Fruit fly (Drosophila melanogaster) whole organism, embryonic: ENCODE data around the gene CG31321.
A peak's percentile ranks its signal among the peaks of the same experiment; 100 is the strongest.

ENCODE experiments used
- Aef1 ChIP-seq: fragments of 200-800 bp; sonication (Bioruptor generic); IDR thresholded peaks from 3 replicates; pipeline ENCODE4 v1.3.6; 2022; ENCODE audit warnings: missing biosample characterization, missing genetic modification characterization
- Bgb ChIP-seq: fragments of 200-800 bp; sonication (Bioruptor generic); IDR thresholded peaks from 2 replicates; pipeline ENCODE4 v1.3.6; 2022; ENCODE audit warnings: missing biosample characterization, missing genetic modification characterization; ENCODE audit not compliant: partially characterized antibody
- CG10321 ChIP-seq: fragments of 200-800 bp; sonication (Bioruptor generic); IDR thresholded peaks from 2 replicates; pipeline ENCODE4 v1.3.6; 2022; ENCODE audit warnings: missing biosample characterization, missing genetic modification characterization
- CG10366 ChIP-seq: fragments of 200-800 bp; sonication (Bioruptor generic); IDR thresholded peaks from 2 replicates; pipeline ENCODE4 v1.3.6; 2022; ENCODE audit warnings: missing biosample characterization, missing genetic modification characterization
- CG10431 ChIP-seq: fragments of 200-800 bp; sonication (Bioruptor generic); optimal IDR thresholded peaks from 3 replicates; lab custom pipeline; 2018; ENCODE audit warnings: missing biosample characterization, mild to moderate bottlenecking, missing genetic modification characterization
- CG10462 ChIP-seq: fragments of 200-800 bp; sonication (Bioruptor generic); optimal IDR thresholded peaks from 2 replicates; lab custom pipeline; 2016; ENCODE audit warnings: missing biosample characterization, missing genetic modification characterization
- CG10565 ChIP-seq: fragments of 200-800 bp; sonication (Bioruptor generic); optimal IDR thresholded peaks from 3 replicates; lab custom pipeline; 2016; ENCODE audit warnings: missing biosample characterization, mild to moderate bottlenecking, missing genetic modification characterization
- CG12104 ChIP-seq: fragments of 200-800 bp; sonication (Bioruptor generic); optimal IDR thresholded peaks from 3 replicates; lab custom pipeline; 2016; ENCODE audit warnings: missing biosample characterization, missing genetic modification characterization
- CG12299 ChIP-seq: fragments of 200-800 bp; sonication (Bioruptor generic); optimal IDR thresholded peaks from 2 replicates; lab custom pipeline; 2018; ENCODE audit warnings: missing biosample characterization, mild to moderate bottlenecking, missing genetic modification characterization
- CG12744 ChIP-seq: fragments of 200-800 bp; sonication (Bioruptor generic); optimal IDR thresholded peaks from 2 replicates; lab custom pipeline; 2016; ENCODE audit warnings: missing biosample characterization, missing genetic modification characterization
- CG14441 ChIP-seq: fragments of 200-800 bp; sonication (Bioruptor generic); IDR thresholded peaks from 2 replicates; pipeline ENCODE4 v1.3.6; 2022; ENCODE audit warnings: missing biosample characterization, missing genetic modification characterization
- CG1529 ChIP-seq: fragments of 200-800 bp; sonication (Bioruptor generic); optimal IDR thresholded peaks from 3 replicates; lab custom pipeline; 2018; ENCODE audit warnings: missing biosample characterization, missing genetic modification characterization
- CG16779 ChIP-seq: fragments of 200-800 bp; sonication (Bioruptor generic); IDR thresholded peaks from 2 replicates; pipeline ENCODE4 v1.3.6; 2022; ENCODE audit warnings: missing biosample characterization, missing genetic modification characterization
- CG31224 ChIP-seq: fragments of 200-800 bp; sonication (Bioruptor generic); IDR thresholded peaks from 2 replicates; pipeline ENCODE4 v1.3.6; 2022; ENCODE audit warnings: missing biosample characterization, missing genetic modification characterization
- CG32772 ChIP-seq: fragments of 200-800 bp; sonication (Bioruptor generic); IDR thresholded peaks from 2 replicates; pipeline ENCODE4 v1.3.6; 2022; ENCODE audit warnings: missing biosample characterization, missing genetic modification characterization
- CG33557 ChIP-seq: fragments of 200-800 bp; sonication (Bioruptor generic); optimal IDR thresholded peaks from 2 replicates; lab custom pipeline; 2019; ENCODE audit warnings: missing biosample characterization, mild to moderate bottlenecking, missing genetic modification characterization, moderate library complexity
- CG3407 ChIP-seq: fragments of 200-800 bp; sonication (Bioruptor generic); optimal IDR thresholded peaks from 2 replicates; lab custom pipeline; 2018; ENCODE audit warnings: missing biosample characterization, mild to moderate bottlenecking, missing genetic modification characterization
- CG34224 ChIP-seq: fragments of 200-800 bp; sonication (Bioruptor generic); IDR thresholded peaks from 3 replicates; pipeline ENCODE4 v1.3.6; 2022; ENCODE audit warnings: missing biosample characterization, missing genetic modification characterization; ENCODE audit not compliant: partially characterized antibody
- CG3995 ChIP-seq: fragments of 200-800 bp; sonication (Bioruptor generic); optimal IDR thresholded peaks from 3 replicates; lab custom pipeline; 2016; ENCODE audit warnings: missing biosample characterization, missing genetic modification characterization
- CG42726 ChIP-seq: fragments of 200-800 bp; sonication (Bioruptor generic); IDR thresholded peaks from 2 replicates; pipeline ENCODE4 v1.3.6; 2022; ENCODE audit warnings: missing biosample characterization, missing genetic modification characterization; ENCODE audit not compliant: partially characterized antibody
- CG8290 ChIP-seq, 3 experiments: fragments of 200-800 bp; sonication (Bioruptor generic); optimal IDR thresholded peaks; 2 replicates each; lab custom pipeline; 2016 to 2019; ENCODE audit warnings: missing biosample characterization in 3 of 3, missing genetic modification characterization in 3 of 3, mild to moderate bottlenecking in 2 of 3, moderate library complexity in 1 of 3
- CG8924 ChIP-seq: fragments of 200-800 bp; optimal IDR thresholded peaks from 3 replicates; lab custom pipeline; 2019; ENCODE audit warnings: missing biosample characterization, mild to moderate bottlenecking, missing genetic modification characterization, moderate library complexity
- CG9215 ChIP-seq: fragments of 200-800 bp; sonication (Bioruptor generic); IDR thresholded peaks from 2 replicates; pipeline ENCODE4 v1.3.6; 2022; ENCODE audit warnings: missing biosample characterization, missing genetic modification characterization
- Dip3 ChIP-seq: fragments of 200-800 bp; sonication (Bioruptor generic); optimal IDR thresholded peaks from 3 replicates; lab custom pipeline; 2016; ENCODE audit warnings: missing biosample characterization, missing genetic modification characterization
- Dref ChIP-seq: fragments of 200-800 bp; sonication (Bioruptor generic); IDR thresholded peaks from 2 replicates; pipeline ENCODE4 v1.3.6; 2022; ENCODE audit warnings: missing biosample characterization, missing genetic modification characterization
- Fer1 ChIP-seq: fragments of 200-800 bp; sonication (Bioruptor generic); optimal IDR thresholded peaks from 2 replicates; lab custom pipeline; 2017; ENCODE audit warnings: missing biosample characterization, mild to moderate bottlenecking, missing genetic modification characterization
- HHEX ChIP-seq: fragments of 200-800 bp; sonication (Bioruptor generic); optimal IDR thresholded peaks from 3 replicates; lab custom pipeline; 2017; ENCODE audit warnings: missing biosample characterization, mild to moderate bottlenecking, missing genetic modification characterization, missing genetic modification reagents
- Mad ChIP-seq: fragments of 200-800 bp; sonication (Bioruptor generic); optimal IDR thresholded peaks from 2 replicates; lab custom pipeline; 2016; ENCODE audit warnings: missing biosample characterization, missing genetic modification characterization
- NC2β ChIP-seq: fragments of 200-800 bp; sonication (Bioruptor generic); optimal IDR thresholded peaks from 2 replicates; lab custom pipeline; 2016; ENCODE audit warnings: missing biosample characterization, missing genetic modification characterization
- Six4 ChIP-seq: fragments of 200-800 bp; sonication (Bioruptor generic); optimal IDR thresholded peaks from 2 replicates; lab custom pipeline; 2016; ENCODE audit warnings: missing biosample characterization, missing genetic modification characterization
- Ssrp ChIP-seq: fragments of 200-800 bp; sonication (Bioruptor generic); optimal IDR thresholded peaks from 2 replicates; lab custom pipeline; 2018; ENCODE audit warnings: missing biosample characterization, mild to moderate bottlenecking, missing genetic modification characterization, moderate library complexity
- Tbp ChIP-seq: fragments of >200 bp; optimal IDR thresholded peaks from 2 replicates; lab custom pipeline; 2018; ENCODE audit warnings: missing biosample characterization, missing genetic modification characterization
- az2 ChIP-seq: fragments of 200-800 bp; sonication (Bioruptor generic); optimal IDR thresholded peaks from 3 replicates; lab custom pipeline; 2016; ENCODE audit warnings: missing biosample characterization, missing genetic modification characterization
- ci ChIP-seq: fragments of 200-800 bp; sonication (Bioruptor generic); IDR thresholded peaks from 3 replicates; pipeline ENCODE4 v1.3.6; 2022; ENCODE audit warnings: missing biosample characterization, missing genetic modification characterization
- gcm2 ChIP-seq: fragments of 200-800 bp; sonication (Bioruptor generic); optimal IDR thresholded peaks from 2 replicates; lab custom pipeline; 2016; ENCODE audit warnings: missing biosample characterization, missing genetic modification characterization
- gfzf ChIP-seq: fragments of 200-800 bp; sonication (Bioruptor generic); optimal IDR thresholded peaks from 2 replicates; lab custom pipeline; 2016; ENCODE audit warnings: missing biosample characterization, mild to moderate bottlenecking, missing genetic modification characterization, moderate library complexity
- gsb ChIP-seq: fragments of 200-800 bp; sonication (Bioruptor generic); IDR thresholded peaks from 2 replicates; pipeline ENCODE4 v1.3.6; 2022; ENCODE audit warnings: missing biosample characterization, missing genetic modification characterization
- ham ChIP-seq: fragments of 200-800 bp; sonication (Bioruptor generic); IDR thresholded peaks from 2 replicates; pipeline ENCODE4 v1.3.6; 2022; ENCODE audit warnings: missing biosample characterization, missing genetic modification characterization
- jigr1 ChIP-seq: fragments of 200-800 bp; sonication (Bioruptor generic); IDR thresholded peaks from 3 replicates; pipeline ENCODE4 v1.3.6; 2022; ENCODE audit warnings: missing biosample characterization, missing genetic modification characterization
- nau ChIP-seq: fragments of 200-800 bp; sonication (Bioruptor generic); optimal IDR thresholded peaks from 3 replicates; lab custom pipeline; 2017; ENCODE audit warnings: missing biosample characterization, mild to moderate bottlenecking, missing genetic modification characterization, missing genetic modification reagents
- org-1 ChIP-seq: fragments of 200-800 bp; sonication (Bioruptor generic); optimal IDR thresholded peaks from 2 replicates; lab custom pipeline; 2017; ENCODE audit warnings: missing biosample characterization, missing genetic modification characterization
- ranshi ChIP-seq: fragments of 200-800 bp; sonication (Bioruptor generic); IDR thresholded peaks from 2 replicates; pipeline ENCODE4 v1.3.6; 2022; ENCODE audit warnings: missing biosample characterization, missing genetic modification characterization
- run ChIP-seq: fragments of 200-800 bp; sonication (Bioruptor generic); optimal IDR thresholded peaks from 3 replicates; lab custom pipeline; 2018; ENCODE audit warnings: missing biosample characterization, mild to moderate bottlenecking, missing genetic modification characterization
- salm ChIP-seq: fragments of 200-800 bp; sonication (Bioruptor generic); optimal IDR thresholded peaks from 2 replicates; lab custom pipeline; 2018; ENCODE audit warnings: missing biosample characterization, mild to moderate bottlenecking, missing genetic modification characterization
- sens-2 ChIP-seq: fragments of 200-800 bp; sonication (Bioruptor generic); IDR thresholded peaks from 2 replicates; pipeline ENCODE4 v1.3.6; 2022; ENCODE audit warnings: missing biosample characterization, missing genetic modification characterization
- sisA ChIP-seq: fragments of 200-800 bp; sonication (Bioruptor generic); IDR thresholded peaks from 2 replicates; pipeline ENCODE4 v1.3.6; 2022; ENCODE audit warnings: missing biosample characterization, missing genetic modification characterization
- so ChIP-seq: fragments of 200-800 bp; sonication (Bioruptor generic); IDR thresholded peaks from 3 replicates; pipeline ENCODE4 v1.3.6; 2022; ENCODE audit warnings: missing biosample characterization, missing genetic modification characterization
- sug ChIP-seq: fragments of 200-800 bp; optimal IDR thresholded peaks from 2 replicates; lab custom pipeline; 2019; ENCODE audit warnings: missing biosample characterization, mild to moderate bottlenecking, missing genetic modification characterization, moderate library complexity
- wor ChIP-seq: fragments of 200-800 bp; sonication (Bioruptor generic); IDR thresholded peaks from 2 replicates; pipeline ENCODE4 v1.3.6; 2022; ENCODE audit warnings: missing biosample characterization, missing genetic modification characterization
- zen ChIP-seq: fragments of 200-800 bp; sonication (Bioruptor generic); optimal IDR thresholded peaks from 3 replicates; lab custom pipeline; 2018; ENCODE audit warnings: missing biosample characterization, mild to moderate bottlenecking, missing genetic modification characterization, moderate library complexity

Gene CG31321

dm6 chr3R:14327472-14328104 lies 17.4 kb downstream of the CG31321 start, which contains the start of gene spn-B (continued):
- TF ChIP-seq Fer1 (GFP tag; lab: Kevin White, UChicago): peak; percentile 84
- no peak; the same call in 1 of the 2 replicates for TF ChIP-seq Bgb
- peak; percentile 58 for TF ChIP-seq salm (tag; lab: Kevin White, UChicago)
- TF ChIP-seq CG10321 (GFP tag; lab: Robert Waterston, UW): no peak; the same call in 1 of the 2 replicates
- peak; percentile 46; the same call in 1 of the 2 replicates for TF ChIP-seq Dref (GFP tag; lab: Robert Waterston, UW)
- no peak for TF ChIP-seq ham
- TF ChIP-seq CG10366 (GFP tag; lab: Robert Waterston, UW): peak; percentile 60
- peak; percentile 79 for TF ChIP-seq az2 (GFP tag; lab: Kevin White, UChicago)
- TF ChIP-seq CG1529: peak; percentile 57
- peak; percentile 77 for TF ChIP-seq HHEX (GFP tag; lab: Kevin White, UChicago)
- peak; percentile 67 for TF ChIP-seq CG33557 (GFP tag; lab: Kevin White, UChicago)
- TF ChIP-seq Six4 (GFP tag; lab: Kevin White, UChicago): peak; percentile 79
- TF ChIP-seq so (GFP tag; lab: Robert Waterston, UW): 0 out of 3 replicates have a peak, but pooled peaks have one; percentile 17
- TF ChIP-seq gsb: peak; percentile 5; the same call in 1 of the 2 replicates
- peak; percentile 66 for TF ChIP-seq zen (tag; lab: Kevin White, UChicago)
- no peak for TF ChIP-seq nau
- peak; percentile 39; the same call in 1 of the 2 replicates for TF ChIP-seq CG31224 (GFP tag; lab: Robert Waterston, UW)
- TF ChIP-seq Mad (GFP tag; lab: Kevin White, UChicago): peak; percentile 49
- peak; percentile 70 for TF ChIP-seq Ssrp (tag; lab: Kevin White, UChicago)
- no peak for TF ChIP-seq gfzf
- TF ChIP-seq jigr1 (GFP tag; lab: Robert Waterston, UW): no peak
- TF ChIP-seq CG42726 (GFP tag; lab: Robert Waterston, UW): no peak
- TF ChIP-seq gcm2: peak; percentile 43
- TF ChIP-seq sisA (GFP tag; lab: Robert Waterston, UW): peak; percentile 66
- peak; percentile 85 for TF ChIP-seq ci (GFP tag; lab: Robert Waterston, UW)
- TF ChIP-seq Aef1 (GFP tag; lab: Robert Waterston, UW): peak; percentile 55; the same call in 2 of the 3 replicates
- TF ChIP-seq CG8290 (GFP tag; optimal IDR thresholded peaks at IDR 0.05; lab: Kevin White, UChicago): peak; percentile 88
- peak; percentile 38 to 50 for TF ChIP-seq CG8290 (tag; optimal IDR thresholded peaks at IDR 0.05; lab: Kevin White, UChicago)
- TF ChIP-seq NC2β: peak; percentile 59
- TF ChIP-seq CG8924 (tag; lab: Kevin White, UChicago): peak; percentile 77
- TF ChIP-seq CG9215: peak; percentile 42; the same call in 1 of the 2 replicates
- peak; percentile 62 for TF ChIP-seq Dip3 (GFP tag; lab: Kevin White, UChicago)
- TF ChIP-seq CG10431 (GFP tag; lab: Kevin White, UChicago): peak; percentile 63
- peak; percentile 69 for TF ChIP-seq CG10462 (GFP tag; lab: Kevin White, UChicago)
- TF ChIP-seq Tbp: no peak
- TF ChIP-seq org-1: peak; percentile 65
- TF ChIP-seq sug (tag; lab: Kevin White, UChicago): peak; percentile 57
- peak; percentile 29 for TF ChIP-seq CG3995 (GFP tag; lab: Kevin White, UChicago)
- TF ChIP-seq CG16779: no peak
- TF ChIP-seq CG12299 (tag; lab: Kevin White, UChicago): no peak
- TF ChIP-seq CG12744 (GFP tag; lab: Kevin White, UChicago): peak; percentile 64
- TF ChIP-seq CG10565 (GFP tag; lab: Kevin White, UChicago): no peak
- TF ChIP-seq CG12104: peak; percentile 61
- TF ChIP-seq CG14441 (GFP tag; lab: Robert Waterston, UW): peak; percentile 67
- TF ChIP-seq CG32772 (GFP tag; lab: Robert Waterston, UW): 0 out of 2 replicates have a peak, but pooled peaks have one; percentile 48
- peak; percentile 56 for TF ChIP-seq ranshi (GFP tag; lab: Robert Waterston, UW)
- TF ChIP-seq CG34224 (GFP tag; lab: Robert Waterston, UW): no peak
- TF ChIP-seq run (tag; lab: Kevin White, UChicago): peak; percentile 67
- TF ChIP-seq wor: peak; percentile 33; the same call in 1 of the 2 replicates
- TF ChIP-seq sens-2: no peak
- TF ChIP-seq CG3407 (GFP tag; lab: Kevin White, UChicago): peak; percentile 69
